Worm (Caenorhabditis elegans): Measurements from ENCODE around the gene F52E4.5.
A peak's percentile ranks its signal among the peaks of the same experiment; 100 is the strongest.

Gene F52E4.5

ce11 chrX:3089894-3090414, 2.8 kb upstream of the F52E4.5 start (continued):
- TF ChIP-seq unc-86 (tag; optimal IDR thresholded peaks at IDR 0.05) (no peak), dmd-4 (tag; optimal IDR thresholded peaks at IDR 0.05; ENCODE audit: borderline replicate concordance) (no peak), fkh-6 (tag; optimal IDR thresholded peaks at IDR 0.05) (peak; percentile 13), fax-1 (tag; optimal IDR thresholded peaks at IDR 0.05) (no peak), lim-6 (tag; optimal IDR thresholded peaks at IDR 0.05) (no peak), pat-9 (tag; optimal IDR thresholded peaks at IDR 0.05) (no peak), eyg-1 (tag; optimal IDR thresholded peaks at IDR 0.05) (no peak), T23F11.4 (GFP tag; optimal IDR thresholded peaks at IDR 0.05) (no peak), ceh-45 (GFP tag; IDR thresholded peaks at IDR 0.05) (no peak), nfya-1 (tag; optimal IDR thresholded peaks at IDR 0.05) (peak; percentile 39), F13H6.1 (tag; optimal IDR thresholded peaks at IDR 0.05) (no peak), sox-2 (GFP tag; IDR thresholded peaks at IDR 0.05) (no peak), nhr-11 (tag; optimal IDR thresholded peaks at IDR 0.05) (no peak), ceh-22 (tag; optimal IDR thresholded peaks at IDR 0.05) (no peak), unc-3 (GFP tag; conservative IDR thresholded peaks at IDR 0.05) (no peak), unc-3 (tag; optimal IDR thresholded peaks at IDR 0.05) (no peak), C08G9.2 (tag; optimal IDR thresholded peaks at IDR 0.05) (peak; percentile 17), pha-4 (tag; optimal IDR thresholded peaks at IDR 0.05) (no peak), che-1 (tag; optimal IDR thresholded peaks at IDR 0.05) (peak; percentile 13), ceh-2 (tag; optimal IDR thresholded peaks at IDR 0.05) (no peak), tbx-7 (tag; optimal IDR thresholded peaks at IDR 0.05) (no peak), pag-3 (tag; optimal IDR thresholded peaks at IDR 0.05; ENCODE audit: borderline replicate concordance) (no peak), ceh-34 (tag; optimal IDR thresholded peaks at IDR 0.05) (no peak), K09A11.1 (tag; optimal IDR thresholded peaks at IDR 0.05; ENCODE audit: insufficient read depth) (no peak), elt-2 (tag; optimal IDR thresholded peaks at IDR 0.05) (peak; percentile 69), tbx-2 (tag; optimal IDR thresholded peaks at IDR 0.05) (peak; percentile 47), unc-42 (tag; optimal IDR thresholded peaks at IDR 0.05) (peak; percentile 50), hlh-13 (GFP tag; optimal IDR thresholded peaks at IDR 0.05) (no peak), ceh-9 (tag; optimal IDR thresholded peaks at IDR 0.05) (no peak), ceh-18 (tag; optimal IDR thresholded peaks at IDR 0.05) (peak; percentile 49), ceh-24 (tag; optimal IDR thresholded peaks at IDR 0.05) (no peak), ceh-31 (tag; optimal IDR thresholded peaks at IDR 0.05) (peak; percentile 43), ahr-1 (tag; optimal IDR thresholded peaks at IDR 0.05) (no peak), elt-4 (tag; optimal IDR thresholded peaks at IDR 0.05) (no peak), nhr-232 (tag; optimal IDR thresholded peaks at IDR 0.05) (no peak), unc-55 (GFP tag; optimal IDR thresholded peaks at IDR 0.05) (no peak), zip-5 (tag; optimal IDR thresholded peaks at IDR 0.05) (no peak), fkh-10 (GFP tag; optimal IDR thresholded peaks at IDR 0.05) (no peak), K02D7.2 (tag; optimal IDR thresholded peaks at IDR 0.05) (no peak), pha-2 (tag; optimal IDR thresholded peaks at IDR 0.05) (no peak), pax-1 (tag; optimal IDR thresholded peaks at IDR 0.05) (no peak), ceh-48 (tag; optimal IDR thresholded peaks at IDR 0.05) (no peak), ceh-19 (GFP tag; optimal IDR thresholded peaks at IDR 0.05) (no peak), odd-2 (tag; optimal IDR thresholded peaks at IDR 0.05) (no peak), ceh-6 (GFP tag; optimal IDR thresholded peaks at IDR 0.05) (no peak)
